Fruit fly (Drosophila melanogaster): ENCODE measurements around the gene Cp19.

Gene Cp19

DNA sequence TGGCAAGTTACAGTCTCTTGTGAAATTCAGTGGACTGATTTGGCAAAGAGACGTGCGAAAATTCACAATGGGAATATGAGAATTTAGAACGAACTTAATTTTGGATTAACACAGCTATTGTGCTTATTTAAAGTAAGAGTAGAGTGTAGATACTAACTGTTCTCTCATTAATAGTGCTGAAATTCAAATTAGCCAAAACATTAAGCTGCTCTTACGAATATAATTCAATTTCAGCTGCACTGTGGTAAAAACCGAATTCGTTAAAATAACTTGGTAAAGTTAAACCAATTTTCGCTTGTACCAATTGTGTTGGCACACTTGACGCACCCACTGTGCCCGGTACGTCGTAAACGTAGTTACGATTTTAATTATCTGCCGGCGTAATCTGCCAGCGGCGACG, 38.2 kb downstream of the Cp19 start (continued):
- peak; percentile 32 for TF ChIP-seq Side (GFP tag; optimal IDR thresholded peaks at IDR 0.05)
- peak; percentile 11 for TF ChIP-seq D19B (GFP tag; optimal IDR thresholded peaks at IDR 0.05)
- TF ChIP-seq CG17186 (GFP tag; optimal IDR thresholded peaks at IDR 0.05) = no peak
- peak; percentile 39 for TF ChIP-seq Vsx1 (GFP tag; optimal IDR thresholded peaks at IDR 0.05)
- TF ChIP-seq pan (optimal IDR thresholded peaks at IDR 0.05) = no peak
- peak in 1 of 2 experiments; percentile 48 for TF ChIP-seq pan (GFP tag; optimal IDR thresholded peaks at IDR 0.05 in 1 of 2, IDR thresholded peaks at IDR 0.05 in 1 of 2)
- TF ChIP-seq Dad (GFP tag; optimal IDR thresholded peaks at IDR 0.05) = peak; percentile 11
- peak; percentile 2 for TF ChIP-seq Bdp1 (GFP tag; optimal IDR thresholded peaks at IDR 0.05)
- no peak for TF ChIP-seq CG10979 (tag; optimal IDR thresholded peaks at IDR 0.05)
- TF ChIP-seq jumu (GFP tag; optimal IDR thresholded peaks at IDR 0.05) = no peak
- peak; percentile 54; the same call in 1 of the 2 replicates for TF ChIP-seq Ptx1 (GFP tag; IDR thresholded peaks at IDR 0.05)
- TF ChIP-seq chif (GFP tag; optimal IDR thresholded peaks at IDR 0.05) = peak in 1 of 2 experiments; percentile 11
- TF ChIP-seq CG6854 (GFP tag; optimal IDR thresholded peaks at IDR 0.05) = peak; percentile 20
- TF ChIP-seq CG2678 (tag; optimal IDR thresholded peaks at IDR 0.05) = peak; percentile 76
- no peak for TF ChIP-seq CG2199 (GFP tag; IDR thresholded peaks at IDR 0.05)
- peak; percentile 38 for TF ChIP-seq NfI (GFP tag; optimal IDR thresholded peaks at IDR 0.05)
- peak; percentile 7 for TF ChIP-seq Oli (tag; optimal IDR thresholded peaks at IDR 0.05)
- TF ChIP-seq ab (GFP tag; optimal IDR thresholded peaks at IDR 0.05) = no peak
- peak; percentile 72 for TF ChIP-seq CG7839 (tag; optimal IDR thresholded peaks at IDR 0.05)
- peak; percentile 4 for TF ChIP-seq vfl (GFP tag; optimal IDR thresholded peaks at IDR 0.05)
- no peak for TF ChIP-seq dati (GFP tag; IDR thresholded peaks at IDR 0.05)
- TF ChIP-seq Ada2b (GFP tag; IDR thresholded peaks at IDR 0.05) = peak; percentile 14; the same call in 1 of the 2 replicates
- TF ChIP-seq Usf (GFP tag; optimal IDR thresholded peaks at IDR 0.05) = peak; percentile 27
- peak; percentile 57 for TF ChIP-seq CG9727 (GFP tag; optimal IDR thresholded peaks at IDR 0.05)
- no peak for TF ChIP-seq CG9797 (GFP tag; optimal IDR thresholded peaks at IDR 0.05)
- TF ChIP-seq mam (GFP tag; optimal IDR thresholded peaks at IDR 0.05) = peak; percentile 47
- 0 out of 2 replicates have a peak, but pooled peaks have one; percentile 27 for TF ChIP-seq GATAe (GFP tag; conservative IDR thresholded peaks at IDR 0.05)
- peak in 1 of 2 experiments; percentile 44 for TF ChIP-seq Hr51 (GFP tag; optimal IDR thresholded peaks at IDR 0.05)
- peak; percentile 81 for TF ChIP-seq CG2120 (GFP tag; optimal IDR thresholded peaks at IDR 0.05)
- TF ChIP-seq grau (tag; optimal IDR thresholded peaks at IDR 0.05) = peak; percentile 62
- peak; percentile 58 for TF ChIP-seq cwo (GFP tag; optimal IDR thresholded peaks at IDR 0.05)
- no peak for TF ChIP-seq CG1602 (GFP tag; optimal IDR thresholded peaks at IDR 0.05)
- peak; percentile 16 for TF ChIP-seq CG12104 (GFP tag; optimal IDR thresholded peaks at IDR 0.05)
- TF ChIP-seq CG30403 (GFP tag; optimal IDR thresholded peaks at IDR 0.05) = peak; percentile 69
- peak; percentile 25 for TF ChIP-seq nau (GFP tag; optimal IDR thresholded peaks at IDR 0.05)
- peak; percentile 22 for TF ChIP-seq CG13424 (tag; optimal IDR thresholded peaks at IDR 0.05)
- TF ChIP-seq CG2712 (tag; optimal IDR thresholded peaks at IDR 0.05) = peak; percentile 19
- TF ChIP-seq her (GFP tag; optimal IDR thresholded peaks at IDR 0.05) = peak; percentile 42
- TF ChIP-seq Poxn (GFP tag; IDR thresholded peaks at IDR 0.05) = 0 out of 2 replicates have a peak, but pooled peaks have one; percentile 36
- peak; percentile 38; the same call in 1 of the 2 replicates for TF ChIP-seq CG14441 (GFP tag; IDR thresholded peaks at IDR 0.05)
- no peak for TF ChIP-seq slp2 (GFP tag; optimal IDR thresholded peaks at IDR 0.05)
